Worm (Caenorhabditis elegans): ENCODE results near the gene ZK622.1.
A peak's percentile ranks its signal among the peaks of the same experiment; 100 is the strongest.

The ZK622.1 gene

DNA sequence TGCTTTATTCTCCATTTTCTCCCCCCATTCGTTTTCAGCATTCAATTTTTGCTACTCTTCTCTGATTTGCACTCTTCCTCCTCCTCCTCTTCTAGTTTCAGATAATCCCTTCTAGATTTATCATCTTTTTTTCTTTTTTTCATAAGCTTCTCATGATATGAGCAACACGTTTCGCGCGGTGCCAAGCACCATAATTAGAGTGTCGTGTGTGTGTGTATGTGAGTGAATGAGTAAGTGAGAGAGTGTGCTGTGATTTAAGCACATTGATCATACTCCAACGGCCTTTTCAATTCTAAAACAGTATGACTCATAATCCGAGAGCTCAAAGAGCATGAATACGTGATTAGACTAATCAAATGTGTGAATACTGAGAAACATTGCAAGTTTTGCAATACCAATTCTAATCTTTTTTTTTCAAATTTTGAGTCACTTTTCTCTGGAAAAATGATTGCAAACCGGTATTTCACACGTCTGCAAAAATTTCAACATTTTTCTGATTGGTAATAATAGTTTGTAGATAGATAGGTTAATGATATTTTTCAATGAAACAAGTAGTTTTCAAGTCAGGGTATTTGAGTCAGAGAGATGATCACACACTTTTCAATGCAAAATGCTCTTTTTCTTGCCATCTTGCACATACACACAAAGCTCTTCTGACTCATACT lies 41.9 kb downstream of the ZK622.1 start:
- peak; percentile 64 for TF ChIP-seq unc-55 (GFP tag; optimal IDR thresholded peaks at IDR 0.05)
- no peak for TF ChIP-seq lin-39 (tag; optimal IDR thresholded peaks at IDR 0.05)
- peak; percentile 64 for TF ChIP-seq nhr-21 (tag; optimal IDR thresholded peaks at IDR 0.05)
- peak; percentile 41 for TF ChIP-seq fos-1 (tag; optimal IDR thresholded peaks at IDR 0.05)
- TF ChIP-seq peb-1 (tag; optimal IDR thresholded peaks at IDR 0.05): no peak
- peak; percentile 60 for TF ChIP-seq crh-2 (tag; optimal IDR thresholded peaks at IDR 0.05)
- TF ChIP-seq sma-9 (GFP tag; optimal IDR thresholded peaks at IDR 0.05): peak; percentile 27
- no peak for TF ChIP-seq sma-9 (tag; optimal IDR thresholded peaks at IDR 0.05)
- TF ChIP-seq C34F6.9 (tag; optimal IDR thresholded peaks at IDR 0.05): no peak
- TF ChIP-seq mab-5 (tag; optimal IDR thresholded peaks at IDR 0.05): peak; percentile 13
- no peak for TF ChIP-seq egl-27 (tag; optimal IDR thresholded peaks at IDR 0.05)

DNA sequence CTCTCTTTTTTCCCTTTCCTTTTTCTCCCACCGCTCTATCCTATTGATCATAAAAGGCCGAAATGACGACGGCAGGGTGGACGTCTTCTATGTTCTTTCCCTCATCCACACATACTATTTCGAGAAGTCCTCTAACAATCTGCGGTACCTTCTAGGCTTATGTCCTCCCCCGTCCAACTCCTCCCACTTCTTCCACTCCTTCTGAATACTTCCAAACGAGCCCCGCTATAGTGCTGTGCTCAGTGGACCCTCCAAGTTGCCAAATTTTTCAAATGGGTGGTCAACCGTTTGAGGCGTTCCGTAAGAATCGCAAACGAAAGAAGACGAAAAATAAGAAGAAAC lies 42.4 kb downstream of the ZK622.1 start:
- TF ChIP-seq skn-1 (tag; optimal IDR thresholded peaks at IDR 0.05) (no peak), F13H6.1 (tag; optimal IDR thresholded peaks at IDR 0.05) (peak; percentile 79), ztf-1 (GFP tag; conservative IDR thresholded peaks at IDR 0.05) (no peak), nhr-77 (tag; optimal IDR thresholded peaks at IDR 0.05) (no peak), peb-1 (tag; optimal IDR thresholded peaks at IDR 0.05) (no peak), nhr-10 (tag; optimal IDR thresholded peaks at IDR 0.05) (no peak), ceh-16 (tag; optimal IDR thresholded peaks at IDR 0.05) (no peak), nhr-25 (tag; optimal IDR thresholded peaks at IDR 0.05) (no peak), nhr-12 (tag; optimal IDR thresholded peaks at IDR 0.05) (no peak), ZK546.5 (tag; optimal IDR thresholded peaks at IDR 0.05) (no peak), zag-1 (tag; optimal IDR thresholded peaks at IDR 0.05) (peak; percentile 61), unc-62 (GFP tag; optimal IDR thresholded peaks at IDR 0.05) (no peak), lsy-2 (tag; optimal IDR thresholded peaks at IDR 0.05) (peak in 1 of 2 experiments; percentile 60), egl-27 (tag; optimal IDR thresholded peaks at IDR 0.05) (no peak), nhr-23 (tag; optimal IDR thresholded peaks at IDR 0.05) (no peak), aly-2 (tag; optimal IDR thresholded peaks at IDR 0.05) (no peak), blmp-1 (tag; optimal IDR thresholded peaks at IDR 0.05; ENCODE audit: insufficient read depth) (peak; percentile 64), unc-55 (GFP tag; optimal IDR thresholded peaks at IDR 0.05) (peak; percentile 84), sma-9 (GFP tag; optimal IDR thresholded peaks at IDR 0.05) (peak; percentile 73), sma-9 (tag; optimal IDR thresholded peaks at IDR 0.05) (no peak), mdl-1 (tag; optimal IDR thresholded peaks at IDR 0.05) (no peak), unc-39 (tag; optimal IDR thresholded peaks at IDR 0.05) (no peak), nhr-21 (tag; optimal IDR thresholded peaks at IDR 0.05) (no peak), C34F6.9 (tag; optimal IDR thresholded peaks at IDR 0.05) (peak; percentile 78), nhr-6 (tag; optimal IDR thresholded peaks at IDR 0.05) (peak; percentile 1), ama-1 (optimal IDR thresholded peaks at IDR 0.05) (peak; percentile 16), gmeb-1 (tag; optimal IDR thresholded peaks at IDR 0.05) (no peak), elt-1 (tag; optimal IDR thresholded peaks at IDR 0.05) (no peak), R02D3.7 (tag; optimal IDR thresholded peaks at IDR 0.05) (no peak), ztf-11 (tag; optimal IDR thresholded peaks at IDR 0.05) (no peak), ztf-4 (tag; optimal IDR thresholded peaks at IDR 0.05) (no peak), fos-1 (tag; optimal IDR thresholded peaks at IDR 0.05) (peak; percentile 92), sem-4 (tag; optimal IDR thresholded peaks at IDR 0.05) (peak; percentile 49), lin-39 (tag; optimal IDR thresholded peaks at IDR 0.05) (no peak), nhr-11 (tag; optimal IDR thresholded peaks at IDR 0.05) (no peak), ceh-82 (tag; optimal IDR thresholded peaks at IDR 0.05) (no peak), sma-3 (GFP tag; optimal IDR thresholded peaks at IDR 0.05) (no peak), mbf-1 (tag; optimal IDR thresholded peaks at IDR 0.05) (no peak), alr-1 (tag; optimal IDR thresholded peaks at IDR 0.05) (no peak), crh-2 (tag; optimal IDR thresholded peaks at IDR 0.05) (no peak), lin-13 (GFP tag; optimal IDR thresholded peaks at IDR 0.05) (no peak), mab-5 (tag; optimal IDR thresholded peaks at IDR 0.05) (peak; percentile 42), elt-3 (tag; optimal IDR thresholded peaks at IDR 0.05) (no peak), Y55F3AM.14 (GFP tag; optimal IDR thresholded peaks at IDR 0.05) (peak; percentile 19), nhr-237 (tag; optimal IDR thresholded peaks at IDR 0.05) (no peak), dmd-4 (tag; optimal IDR thresholded peaks at IDR 0.05) (no peak), snpc-4 (tag; optimal IDR thresholded peaks at IDR 0.05) (no peak), lin-11 (tag; optimal IDR thresholded peaks at IDR 0.05) (peak; percentile 77), nhr-129 (tag; optimal IDR thresholded peaks at IDR 0.05) (peak; percentile 79)
